Worm (Caenorhabditis elegans): Measurements from ENCODE around the gene ZC317.7.

- no peak for TF ChIP-seq ref-1 (GFP tag; conservative IDR thresholded peaks at IDR 0.05)
- TF ChIP-seq flt-1 (GFP tag; IDR thresholded peaks at IDR 0.05), result no peak
- TF ChIP-seq ztf-23 (GFP tag; IDR thresholded peaks at IDR 0.05), result no peak
- no peak for TF ChIP-seq tab-1 (GFP tag; IDR thresholded peaks at IDR 0.05)
- TF ChIP-seq ztf-29 (GFP tag; IDR thresholded peaks at IDR 0.05), result no peak
- TF ChIP-seq med-1 (GFP tag; optimal IDR thresholded peaks at IDR 0.05; ENCODE audit: insufficient read depth), result no peak
- TF ChIP-seq klf-2 (GFP tag; conservative IDR thresholded peaks at IDR 0.05), result no peak
- TF ChIP-seq T22C8.4 (GFP tag; IDR thresholded peaks at IDR 0.05), result no peak
Measured at ce11 chrV:5482315-5482714, 11.5 kb upstream of the ZC317.7 start, which contains the start of gene srg-66.

Measured in whole organism, midembryonic.